Worm (Caenorhabditis elegans) whole organism, L3 larva: Measurements from ENCODE around the gene F55C12.6.

Experiments used
- R02D3.7 ChIP-seq: fragments of 150-350 bp; optimal IDR thresholded peaks from 2 replicates; lab custom pipeline; 2014; ENCODE audit warnings: missing biosample characterization, missing genetic modification characterization
- ama-1 ChIP-seq: fragments of 150-350 bp; optimal IDR thresholded peaks from 2 replicates; lab custom pipeline; 2018
- ceh-16 ChIP-seq: sonication (generic microtip); optimal IDR thresholded peaks from 2 replicates; lab custom pipeline; 2017; ENCODE audit warnings: missing biosample characterization, missing genetic modification characterization
- ceh-28 ChIP-seq: fragments of 150-350 bp; optimal IDR thresholded peaks from 2 replicates; lab custom pipeline; 2014; ENCODE audit warnings: missing biosample characterization, missing genetic modification reagents, missing genetic modification characterization
- ceh-82 ChIP-seq: fragments of 150-350 bp; optimal IDR thresholded peaks from 2 replicates; lab custom pipeline; 2014; ENCODE audit warnings: missing biosample characterization, missing genetic modification characterization
- ceh-9 ChIP-seq: sonication (generic microtip); optimal IDR thresholded peaks from 2 replicates; lab custom pipeline; 2018; ENCODE audit warnings: missing biosample characterization, missing genetic modification characterization
- daf-12 ChIP-seq: fragments of 150-350 bp; optimal IDR thresholded peaks from 2 replicates; lab custom pipeline; 2014; ENCODE audit warnings: missing biosample characterization, missing genetic modification reagents, missing genetic modification characterization
- elt-1 ChIP-seq: fragments of 150-350 bp; optimal IDR thresholded peaks from 2 replicates; lab custom pipeline; 2014; ENCODE audit warnings: missing biosample characterization, missing genetic modification characterization
- elt-2 ChIP-seq: sonication (generic microtip); optimal IDR thresholded peaks from 2 replicates; lab custom pipeline; 2016; ENCODE audit warnings: missing genetic modification reagents, mild to moderate bottlenecking, missing genetic modification characterization, missing compliant biosample characterization
- elt-3 ChIP-seq, 3 experiments: fragments of 150-350 bp in 1 of 3; sonication (generic microtip) in 2 of 3; optimal IDR thresholded peaks; 2 replicates in 2 of 3; 4 replicates in 1 of 3; lab custom pipeline; 2014 to 2017; ENCODE audit warnings: missing biosample characterization in 3 of 3, missing genetic modification characterization in 3 of 3
- eor-1 ChIP-seq, 2 experiments: fragments of 150-350 bp; optimal IDR thresholded peaks; 2 replicates each; lab custom pipeline; 2014 to 2018; ENCODE audit warnings: missing biosample characterization in 2 of 2, missing genetic modification characterization in 2 of 2
- fkh-2 ChIP-seq: fragments of 150-350 bp; optimal IDR thresholded peaks from 2 replicates; lab custom pipeline; 2014; ENCODE audit warnings: missing biosample characterization, missing genetic modification reagents, missing genetic modification characterization
- fos-1 ChIP-seq: fragments of 150-350 bp; optimal IDR thresholded peaks from 2 replicates; lab custom pipeline; 2014; ENCODE audit warnings: missing biosample characterization, missing genetic modification characterization
- hmg-11 ChIP-seq: sonication (generic microtip); optimal IDR thresholded peaks from 2 replicates; lab custom pipeline; 2016; ENCODE audit warnings: missing genetic modification characterization, missing compliant biosample characterization
- jun-1 ChIP-seq: fragments of 150-350 bp; optimal IDR thresholded peaks from 2 replicates; lab custom pipeline; 2014; ENCODE audit warnings: missing biosample characterization, missing genetic modification reagents, missing genetic modification characterization
- lin-15B ChIP-seq: fragments of 150-350 bp; optimal IDR thresholded peaks from 2 replicates; lab custom pipeline; 2014; ENCODE audit warnings: missing biosample characterization, missing genetic modification characterization
- lin-39 ChIP-seq: fragments of 150-350 bp; optimal IDR thresholded peaks from 2 replicates; lab custom pipeline; 2018; ENCODE audit warnings: missing biosample characterization, missing genetic modification reagents, missing genetic modification characterization
- lsy-12 ChIP-seq: sonication (generic microtip); optimal IDR thresholded peaks from 2 replicates; lab custom pipeline; 2016; ENCODE audit warnings: mild to moderate bottlenecking, missing genetic modification characterization, missing compliant biosample characterization
- mdl-1 ChIP-seq: fragments of 150-350 bp; optimal IDR thresholded peaks from 2 replicates; lab custom pipeline; 2014; ENCODE audit warnings: missing biosample characterization, missing genetic modification characterization
- mml-1 ChIP-seq: fragments of 150-350 bp; sonication (generic microtip); optimal IDR thresholded peaks from 3 replicates; lab custom pipeline; 2014; ENCODE audit warnings: missing biosample characterization, missing genetic modification characterization
- nfya-1 ChIP-seq: sonication (generic microtip); optimal IDR thresholded peaks from 2 replicates; lab custom pipeline; 2017; ENCODE audit warnings: missing genetic modification characterization, mild to moderate bottlenecking, missing compliant biosample characterization, antibody characterized with exemption, moderate library complexity; ENCODE audit not compliant: insufficient read depth
- nhr-11 ChIP-seq: fragments of 150-350 bp; optimal IDR thresholded peaks from 2 replicates; lab custom pipeline; 2014; ENCODE audit warnings: missing biosample characterization, missing genetic modification characterization
- nhr-12 ChIP-seq: fragments of 150-350 bp; optimal IDR thresholded peaks from 2 replicates; lab custom pipeline; 2014; ENCODE audit warnings: missing biosample characterization, missing genetic modification characterization
- nhr-23 ChIP-seq: fragments of 150-350 bp; optimal IDR thresholded peaks from 2 replicates; lab custom pipeline; 2014; ENCODE audit warnings: missing biosample characterization, missing genetic modification reagents, missing genetic modification characterization
- nhr-237 ChIP-seq: fragments of 150-350 bp; optimal IDR thresholded peaks from 2 replicates; lab custom pipeline; 2014; ENCODE audit warnings: missing biosample characterization, missing genetic modification characterization
- nhr-25 ChIP-seq: sonication (generic microtip); optimal IDR thresholded peaks from 2 replicates; lab custom pipeline; 2017; ENCODE audit warnings: missing biosample characterization, missing genetic modification characterization
- nhr-28 ChIP-seq: fragments of 150-350 bp; optimal IDR thresholded peaks from 2 replicates; lab custom pipeline; 2014; ENCODE audit warnings: missing biosample characterization, missing genetic modification characterization
- nhr-43 ChIP-seq: sonication (generic microtip); optimal IDR thresholded peaks from 2 replicates; lab custom pipeline; 2016; ENCODE audit warnings: mild to moderate bottlenecking, missing genetic modification characterization, missing compliant biosample characterization; ENCODE audit not compliant: poor library complexity, severe bottlenecking
- nhr-67 ChIP-seq: fragments of 150-350 bp; optimal IDR thresholded peaks from 2 replicates; lab custom pipeline; 2014; ENCODE audit warnings: missing biosample characterization, missing genetic modification characterization
- nhr-76 ChIP-seq: fragments of 150-350 bp; sonication (generic microtip); optimal IDR thresholded peaks from 5 replicates; lab custom pipeline; 2014; ENCODE audit warnings: missing biosample characterization, missing genetic modification characterization
- pha-4 ChIP-seq: fragments of 150-350 bp; optimal IDR thresholded peaks from 2 replicates; lab custom pipeline; 2014; ENCODE audit warnings: missing biosample characterization, missing genetic modification reagents, missing genetic modification characterization
- pqm-1 ChIP-seq: fragments of 150-350 bp; optimal IDR thresholded peaks from 2 replicates; lab custom pipeline; 2017; ENCODE audit warnings: missing biosample characterization, missing genetic modification characterization, inconsistent platforms
- sea-2 ChIP-seq: fragments of 150-350 bp; sonication (generic microtip); optimal IDR thresholded peaks from 4 replicates; lab custom pipeline; 2014; ENCODE audit warnings: missing biosample characterization, missing genetic modification reagents, missing genetic modification characterization
- skn-1 ChIP-seq: fragments of 150-350 bp; optimal IDR thresholded peaks from 2 replicates; lab custom pipeline; 2014; ENCODE audit warnings: missing biosample characterization, missing genetic modification characterization
- snpc-4 ChIP-seq: fragments of 150-350 bp; optimal IDR thresholded peaks from 2 replicates; lab custom pipeline; 2014; ENCODE audit warnings: missing biosample characterization, missing genetic modification characterization
- unc-39 ChIP-seq: sonication (generic microtip); optimal IDR thresholded peaks from 4 replicates; lab custom pipeline; 2017; ENCODE audit warnings: missing biosample characterization, missing genetic modification characterization
- unc-62 ChIP-seq: fragments of 150-350 bp; sonication (generic microtip); optimal IDR thresholded peaks from 4 replicates; lab custom pipeline; 2014; ENCODE audit warnings: missing biosample characterization, missing genetic modification reagents, missing genetic modification characterization
- zag-1 ChIP-seq: fragments of 150-350 bp; optimal IDR thresholded peaks from 2 replicates; lab custom pipeline; 2014; ENCODE audit warnings: missing biosample characterization, missing genetic modification characterization
- ztf-11 ChIP-seq: fragments of 150-350 bp; optimal IDR thresholded peaks from 2 replicates; lab custom pipeline; 2014; ENCODE audit warnings: missing biosample characterization, missing genetic modification characterization
- ztf-4 ChIP-seq: fragments of 150-350 bp; optimal IDR thresholded peaks from 2 replicates; lab custom pipeline; 2014; ENCODE audit warnings: missing biosample characterization, missing genetic modification characterization

The F55C12.6 gene

ce11 chrII:5889417-5890139, 13.6 kb upstream of the F55C12.6 start:
- no peak for TF ChIP-seq sea-2 (GFP tag; lab: Kevin White, UChicago)
- TF ChIP-seq fos-1, result no peak
- TF ChIP-seq nhr-67 (tag; lab: Kevin White, UChicago), result no peak
- TF ChIP-seq ama-1 (lab: Kevin White, UChicago), result no peak
- TF ChIP-seq elt-1, result no peak
- no peak for TF ChIP-seq lin-15B
- TF ChIP-seq lin-39, result no peak
- no peak for TF ChIP-seq elt-2
- TF ChIP-seq eor-1 (tag; optimal IDR thresholded peaks at IDR 0.05; lab: Kevin White, UChicago), result no peak
- TF ChIP-seq snpc-4 (tag; lab: Kevin White, UChicago), result no peak
- no peak for TF ChIP-seq pqm-1 (tag; lab: Kevin White, UChicago)
- TF ChIP-seq ztf-11, result no peak
- no peak for TF ChIP-seq pha-4 (tag; lab: Kevin White, UChicago)
- no peak for TF ChIP-seq mdl-1 (tag; lab: Kevin White, UChicago)
- TF ChIP-seq nhr-12, result no peak
- TF ChIP-seq nhr-25 (tag; lab: Kevin White, UChicago), result no peak
- no peak for TF ChIP-seq hmg-11
- no peak for TF ChIP-seq zag-1 (tag; lab: Kevin White, UChicago)
- TF ChIP-seq nhr-28, result no peak
- no peak for TF ChIP-seq elt-3 (tag; optimal IDR thresholded peaks at IDR 0.05; lab: Kevin White, UChicago)

DNA sequence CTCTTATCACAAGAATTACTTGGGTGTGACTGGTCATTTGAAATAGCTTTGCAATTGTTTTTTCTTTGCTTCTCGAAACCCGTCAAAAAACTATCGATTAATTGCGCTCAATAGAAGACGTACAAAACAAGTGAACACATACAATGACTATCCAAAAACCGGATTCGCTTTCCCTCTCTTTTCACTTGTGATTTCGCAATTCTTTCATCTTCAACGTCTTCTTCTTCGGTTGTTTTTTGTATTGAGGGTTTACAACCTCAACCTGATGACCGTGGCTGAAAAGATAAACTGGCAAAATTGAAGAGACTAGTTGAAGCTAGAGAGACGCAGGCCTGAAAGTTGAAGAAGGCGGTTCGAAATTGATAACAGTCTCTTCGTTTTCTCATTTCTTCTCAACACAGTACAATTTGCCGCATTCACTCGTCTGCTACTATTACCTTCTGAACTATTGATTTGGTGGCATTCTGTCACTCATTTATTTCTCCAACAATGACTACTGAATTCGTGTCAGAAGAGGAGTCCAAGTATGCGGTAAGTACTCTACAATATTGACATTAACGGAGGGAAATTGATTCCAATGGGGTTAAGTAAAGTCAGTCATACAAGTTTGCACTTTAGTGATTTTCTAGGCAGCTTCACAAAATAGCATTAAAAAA, 10.1 kb upstream of the F55C12.6 start:
- TF ChIP-seq lsy-12 (no peak), nhr-67 (tag; lab: Kevin White, UChicago) (no peak), pha-4 (tag; lab: Kevin White, UChicago) (peak; percentile 17), sea-2 (GFP tag; lab: Kevin White, UChicago) (no peak), elt-3 (tag; optimal IDR thresholded peaks at IDR 0.05; lab: Kevin White, UChicago) (peak in 1 of 3 experiments; percentile 53), unc-39 (tag; lab: Kevin White, UChicago) (no peak), nhr-43 (tag; lab: Kevin White, UChicago) (peak; percentile 77), ceh-82 (tag; lab: Kevin White, UChicago) (no peak), ceh-16 (tag; lab: Kevin White, UChicago) (no peak), ztf-11 (no peak), lin-15B (no peak), nhr-25 (tag; lab: Kevin White, UChicago) (peak; percentile 96), nhr-23 (tag; lab: Kevin White, UChicago) (peak; percentile 72), nhr-12 (no peak), elt-2 (peak; percentile 67), zag-1 (tag; lab: Kevin White, UChicago) (no peak), ceh-9 (tag; lab: Kevin White, UChicago) (no peak), nhr-28 (no peak), mml-1 (tag; lab: Kevin White, UChicago) (no peak), nfya-1 (tag; lab: Kevin White, UChicago) (peak; percentile 56), nhr-237 (tag; lab: Kevin White, UChicago) (no peak), unc-62 (GFP tag; lab: Kevin White, UChicago) (no peak), R02D3.7 (tag; lab: Kevin White, UChicago) (no peak), skn-1 (tag; lab: Kevin White, UChicago) (no peak), hmg-11 (no peak), ceh-28 (tag; lab: Kevin White, UChicago) (peak; percentile 60), fos-1 (no peak)

DNA sequence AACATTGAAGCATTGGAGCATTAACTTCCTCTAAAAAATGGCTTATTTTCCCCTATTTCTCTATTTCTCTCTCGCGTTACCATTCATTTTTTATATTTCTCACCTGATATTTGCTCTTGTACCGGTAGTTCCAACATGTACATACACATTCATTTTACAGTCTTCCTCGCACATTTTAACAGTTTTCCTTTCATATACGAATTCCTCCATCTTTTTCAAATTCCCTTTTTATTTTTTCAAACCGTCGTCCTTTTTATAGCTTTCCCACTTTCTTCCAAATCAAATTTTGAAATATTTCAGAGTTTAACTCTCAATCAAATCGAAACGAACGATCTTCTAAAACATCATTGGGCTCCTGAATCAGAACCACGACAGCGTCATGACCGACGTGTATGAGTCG, 8.3 kb upstream of the F55C12.6 start, which contains the start of gene rfip-1:
Gene rfip-1 (plus strand): TSS at position 301 of the 400 bp plus-strand sequence.
- no peak for TF ChIP-seq elt-1
- TF ChIP-seq nhr-237 (tag; lab: Kevin White, UChicago), result no peak
- TF ChIP-seq lin-39, result no peak
- TF ChIP-seq ztf-11, result no peak
- no peak for TF ChIP-seq pha-4 (tag; lab: Kevin White, UChicago)
- TF ChIP-seq nhr-11, result no peak
- TF ChIP-seq jun-1, result no peak
- no peak for TF ChIP-seq nhr-23 (tag; lab: Kevin White, UChicago)
- TF ChIP-seq nhr-28, result no peak
- no peak for TF ChIP-seq nhr-76
- TF ChIP-seq elt-2, result no peak
- TF ChIP-seq skn-1 (tag; lab: Kevin White, UChicago), result no peak
- no peak for TF ChIP-seq daf-12 (tag; lab: Kevin White, UChicago)
- TF ChIP-seq ceh-9 (tag; lab: Kevin White, UChicago), result no peak
- TF ChIP-seq fkh-2 (tag; lab: Kevin White, UChicago), result no peak
- no peak for TF ChIP-seq eor-1 (tag; optimal IDR thresholded peaks at IDR 0.05; lab: Kevin White, UChicago)
- no peak for TF ChIP-seq ztf-4
- no peak for TF ChIP-seq ceh-16 (tag; lab: Kevin White, UChicago)
